Fruit fly (Drosophila melanogaster) whole organism, adult: ENCODE results near the gene CG13946.
A peak's percentile ranks its signal among the peaks of the same experiment; 100 is the strongest.

Experiments
- CG11617 ChIP-seq: fragments of 200-800 bp; sonication (Bioruptor generic); optimal IDR thresholded peaks from 2 replicates; lab custom pipeline; 2017; ENCODE audit warnings: mild to moderate bottlenecking, missing biosample characterization, missing genetic modification reagents, missing genetic modification characterization
- CG12768 ChIP-seq: fragments of 200-800 bp; sonication (Bioruptor generic); optimal IDR thresholded peaks from 2 replicates; lab custom pipeline; 2017; ENCODE audit warnings: missing biosample characterization, missing genetic modification characterization, mild to moderate bottlenecking, moderate library complexity, missing genetic modification reagents
- CG14711 ChIP-seq: fragments of 200-800 bp; sonication (Bioruptor generic); optimal IDR thresholded peaks from 2 replicates; lab custom pipeline; 2018; ENCODE audit warnings: missing biosample characterization, mild to moderate bottlenecking, missing genetic modification characterization, moderate library complexity
- CG1620 ChIP-seq: fragments of 200-800 bp; sonication (Bioruptor generic); optimal IDR thresholded peaks from 2 replicates; lab custom pipeline; 2016; ENCODE audit warnings: missing biosample characterization, missing genetic modification characterization
- CG33017 ChIP-seq: fragments of 200-800 bp; sonication (Bioruptor generic); optimal IDR thresholded peaks from 2 replicates; lab custom pipeline; 2018; ENCODE audit warnings: missing biosample characterization, mild to moderate bottlenecking, missing genetic modification characterization, moderate library complexity
- CG5204 ChIP-seq: fragments of 200-800 bp; sonication (Bioruptor generic); optimal IDR thresholded peaks from 2 replicates; lab custom pipeline; 2016; ENCODE audit warnings: missing biosample characterization, missing genetic modification characterization
- CG7045 ChIP-seq: fragments of 200-800 bp; sonication (Bioruptor generic); optimal IDR thresholded peaks from 2 replicates; lab custom pipeline; 2017; ENCODE audit warnings: missing biosample characterization, mild to moderate bottlenecking, missing genetic modification characterization
- CG7101 ChIP-seq: fragments of 200-800 bp; sonication (Bioruptor generic); optimal IDR thresholded peaks from 2 replicates; lab custom pipeline; 2018; ENCODE audit warnings: missing biosample characterization, mild to moderate bottlenecking, missing genetic modification characterization, moderate library complexity
- Clk ChIP-seq: fragments of 200-800 bp; sonication (Bioruptor generic); optimal IDR thresholded peaks from 2 replicates; lab custom pipeline; 2017; ENCODE audit warnings: missing biosample characterization, missing genetic modification characterization
- Crg-1 ChIP-seq: fragments of 200-800 bp; sonication (Bioruptor generic); optimal IDR thresholded peaks from 2 replicates; lab custom pipeline; 2016; ENCODE audit warnings: missing biosample characterization, missing genetic modification characterization
- Hr96 ChIP-seq: fragments of 200-800 bp; sonication (Bioruptor generic); optimal IDR thresholded peaks from 2 replicates; lab custom pipeline; 2016; ENCODE audit warnings: missing biosample characterization, missing genetic modification characterization
- Mnt ChIP-seq: fragments of 200-800 bp; sonication (Bioruptor generic); optimal IDR thresholded peaks from 2 replicates; lab custom pipeline; 2016; ENCODE audit warnings: missing biosample characterization, mild to moderate bottlenecking, missing genetic modification characterization
- bab1 ChIP-seq: fragments of 200-800 bp; sonication (Bioruptor generic); optimal IDR thresholded peaks from 3 replicates; lab custom pipeline; 2019; ENCODE audit warnings: missing biosample characterization, mild to moderate bottlenecking, missing genetic modification characterization, moderate library complexity
- cic ChIP-seq: fragments of 200-800 bp; sonication (Bioruptor generic); optimal IDR thresholded peaks from 2 replicates; lab custom pipeline; 2017; ENCODE audit warnings: missing biosample characterization, mild to moderate bottlenecking, missing genetic modification characterization, moderate library complexity
- cnc ChIP-seq, 2 experiments: fragments of >200 bp; optimal IDR thresholded peaks; 2 replicates each; lab custom pipeline; 2017
- kay ChIP-seq: fragments of 200-800 bp; sonication (Bioruptor generic); peaks from one replicate; lab custom pipeline; 2016; ENCODE audit warnings: missing biosample characterization, missing genetic modification characterization, borderline replicate concordance
- ovo ChIP-seq: fragments of 200-800 bp; sonication (Bioruptor generic); optimal IDR thresholded peaks from 2 replicates; lab custom pipeline; 2016; ENCODE audit warnings: missing biosample characterization, missing genetic modification characterization
- pad ChIP-seq: fragments of 200-800 bp; sonication (Bioruptor generic); optimal IDR thresholded peaks from 3 replicates; lab custom pipeline; 2017; ENCODE audit warnings: missing biosample characterization, missing genetic modification characterization, mild to moderate bottlenecking, moderate library complexity, missing genetic modification reagents
- tj ChIP-seq: fragments of 200-800 bp; sonication (Bioruptor generic); optimal IDR thresholded peaks from 3 replicates; lab custom pipeline; 2017; ENCODE audit warnings: missing biosample characterization, mild to moderate bottlenecking, missing genetic modification characterization, moderate library complexity
- toe ChIP-seq: fragments of 200-800 bp; sonication (Bioruptor generic); optimal IDR thresholded peaks from 2 replicates; lab custom pipeline; 2016; ENCODE audit warnings: missing biosample characterization, missing genetic modification characterization

The CG13946 gene

dm6 chr2L:821986-822711, 45.8 kb downstream of the CG13946 start:
- TF ChIP-seq CG12768 (GFP tag; lab: Kevin White, UChicago) (no peak), Hr96 (no peak), pad (GFP tag; lab: Kevin White, UChicago) (no peak), CG7101 (tag; lab: Kevin White, UChicago) (peak; percentile 4), Crg-1 (peak; percentile 16), CG11617 (no peak), tj (GFP tag; lab: Kevin White, UChicago) (peak; percentile 93), Clk (GFP tag; lab: Kevin White, UChicago) (no peak), kay (GFP tag; lab: Kevin White, UChicago) (no peak), CG33017 (tag; lab: Kevin White, UChicago) (no peak), Mnt (no peak), cnc (optimal IDR thresholded peaks at IDR 0.05; lab: Kevin White, UChicago) (no peak), CG1620 (GFP tag; lab: Kevin White, UChicago) (no peak), ovo (GFP tag; lab: Kevin White, UChicago) (no peak), cic (peak; percentile 21), toe (GFP tag; lab: Kevin White, UChicago) (no peak), CG5204 (GFP tag; lab: Kevin White, UChicago) (no peak), CG14711 (no peak), CG7045 (no peak), bab1 (GFP tag; lab: Kevin White, UChicago) (no peak)

dm6 chr2L:825768-826263, 49.5 kb downstream of the CG13946 start, which contains the start of the genes CG3862 and dock:
CG3862 (minus strand) TSS chr2L:825861.
dock (plus strand) TSS chr2L:825969.
- TF ChIP-seq kay (GFP tag; lab: Kevin White, UChicago): no peak
- peak; percentile 83 for TF ChIP-seq CG14711
- peak; percentile 71 for TF ChIP-seq CG12768 (GFP tag; lab: Kevin White, UChicago)
- peak; percentile 87 for TF ChIP-seq Mnt
- TF ChIP-seq CG33017 (tag; lab: Kevin White, UChicago): peak; percentile 30
- TF ChIP-seq CG7101 (tag; lab: Kevin White, UChicago): peak; percentile 67
- TF ChIP-seq toe (GFP tag; lab: Kevin White, UChicago): no peak
- peak; percentile 80 for TF ChIP-seq Crg-1
- TF ChIP-seq Clk (GFP tag; lab: Kevin White, UChicago): peak; percentile 51
- no peak for TF ChIP-seq CG5204 (GFP tag; lab: Kevin White, UChicago)
- peak; percentile 85 for TF ChIP-seq bab1 (GFP tag; lab: Kevin White, UChicago)
- peak; percentile 72 for TF ChIP-seq cic
- no peak for TF ChIP-seq cnc (optimal IDR thresholded peaks at IDR 0.05; lab: Kevin White, UChicago)
- TF ChIP-seq Hr96: peak; percentile 65
- TF ChIP-seq ovo (GFP tag; lab: Kevin White, UChicago): peak; percentile 56
- TF ChIP-seq pad (GFP tag; lab: Kevin White, UChicago): peak; percentile 62
- peak; percentile 43 for TF ChIP-seq CG11617
- peak; percentile 63 for TF ChIP-seq CG1620 (GFP tag; lab: Kevin White, UChicago)
- peak; percentile 86 for TF ChIP-seq tj (GFP tag; lab: Kevin White, UChicago)
- no peak for TF ChIP-seq CG7045

dm6 chr2L:826388-826787, 50.1 kb downstream of the CG13946 start:
- no peak for TF ChIP-seq CG11617
- TF ChIP-seq CG14711: no peak
- TF ChIP-seq cnc (optimal IDR thresholded peaks at IDR 0.05; lab: Kevin White, UChicago): no peak
- TF ChIP-seq Hr96: no peak
- TF ChIP-seq ovo (GFP tag; lab: Kevin White, UChicago): no peak
- TF ChIP-seq bab1 (GFP tag; lab: Kevin White, UChicago): no peak
- TF ChIP-seq kay (GFP tag; lab: Kevin White, UChicago): no peak
- TF ChIP-seq CG7101 (tag; lab: Kevin White, UChicago): no peak
- TF ChIP-seq Mnt: no peak
- no peak for TF ChIP-seq CG33017 (tag; lab: Kevin White, UChicago)
- no peak for TF ChIP-seq cic
- TF ChIP-seq CG7045: no peak
- no peak for TF ChIP-seq pad (GFP tag; lab: Kevin White, UChicago)
- TF ChIP-seq Clk (GFP tag; lab: Kevin White, UChicago): no peak
- TF ChIP-seq toe (GFP tag; lab: Kevin White, UChicago): no peak
- no peak for TF ChIP-seq Crg-1
